Worm (Caenorhabditis elegans): ENCODE data around the gene srw-14.

ce11 chrV:15240215-15240614 lies 14.5 kb downstream of the srw-14 start, which contains the start of gene srw-11:
- TF ChIP-seq fkh-10 (GFP tag; optimal IDR thresholded peaks at IDR 0.05) (no peak), unc-62 (GFP tag; optimal IDR thresholded peaks at IDR 0.05 in 1 of 2) (no peak), unc-62 (tag; optimal IDR thresholded peaks at IDR 0.05) (no peak), ceh-82 (tag; optimal IDR thresholded peaks at IDR 0.05) (no peak), nhr-10 (tag; optimal IDR thresholded peaks at IDR 0.05) (no peak), ceh-28 (tag; optimal IDR thresholded peaks at IDR 0.05) (no peak), hlh-30 (tag; optimal IDR thresholded peaks at IDR 0.05; ENCODE audit: insufficient read depth) (no peak), nhr-11 (tag; optimal IDR thresholded peaks at IDR 0.05) (no peak), Y75B8A.6 (GFP tag; IDR thresholded peaks at IDR 0.05) (no peak), php-3 (GFP tag; IDR thresholded peaks at IDR 0.05) (no peak)
